Fruit fly (Drosophila melanogaster) whole organism, embryonic: ENCODE results near the gene Tim17a2.

Experiments
- Antp ChIP-seq: fragments of 200-800 bp; sonication (Bioruptor generic); optimal IDR thresholded peaks from 3 replicates; lab custom pipeline; 2016; ENCODE audit warnings: missing biosample characterization, missing genetic modification characterization
- Awh ChIP-seq: fragments of 200-800 bp; sonication (Bioruptor generic); IDR thresholded peaks from 2 replicates; pipeline ENCODE4, ENCODE4 v1.3.6; 2022; ENCODE audit warnings: missing biosample characterization, missing genetic modification characterization
- BEAF-32 ChIP-seq: fragments of 200-800 bp; sonication (Bioruptor generic); optimal IDR thresholded peaks from 3 replicates; lab custom pipeline; 2017; ENCODE audit warnings: missing biosample characterization, missing genetic modification characterization, mild to moderate bottlenecking, moderate library complexity, missing genetic modification reagents
- BtbVII ChIP-seq: fragments of 200-800 bp; sonication (Bioruptor generic); optimal IDR thresholded peaks from 3 replicates; lab custom pipeline; 2017; ENCODE audit warnings: missing biosample characterization, mild to moderate bottlenecking, missing genetic modification characterization
- Bteb2 ChIP-seq: fragments of 200-800 bp; sonication (Bioruptor generic); optimal IDR thresholded peaks from 2 replicates; lab custom pipeline; 2016; ENCODE audit warnings: missing biosample characterization, missing genetic modification characterization
- CG12219 ChIP-seq: fragments of 200-800 bp; sonication (Bioruptor generic); optimal IDR thresholded peaks from 3 replicates; lab custom pipeline; 2018; ENCODE audit warnings: missing biosample characterization, mild to moderate bottlenecking, missing genetic modification characterization
- CG12769 ChIP-seq: fragments of 200-800 bp; sonication (Bioruptor generic); optimal IDR thresholded peaks from 2 replicates; lab custom pipeline; 2019; ENCODE audit warnings: missing biosample characterization, mild to moderate bottlenecking, missing genetic modification characterization, moderate library complexity
- CG14710 ChIP-seq: fragments of 200-800 bp; sonication (Bioruptor generic); optimal IDR thresholded peaks from 3 replicates; lab custom pipeline; 2019; ENCODE audit warnings: missing biosample characterization, mild to moderate bottlenecking, missing genetic modification characterization, moderate library complexity
- CG15479 ChIP-seq: fragments of 200-800 bp; sonication (Bioruptor generic); optimal IDR thresholded peaks from 3 replicates; lab custom pipeline; 2019; ENCODE audit warnings: missing biosample characterization, mild to moderate bottlenecking, missing genetic modification characterization, moderate library complexity
- CG1603 ChIP-seq: fragments of 200-800 bp; sonication (Bioruptor generic); optimal IDR thresholded peaks from 2 replicates; lab custom pipeline; 2019; ENCODE audit warnings: missing biosample characterization, mild to moderate bottlenecking, missing genetic modification characterization, moderate library complexity
- CG17568 ChIP-seq: fragments of 200-800 bp; sonication (Bioruptor generic); optimal IDR thresholded peaks from 2 replicates; lab custom pipeline; 2018; ENCODE audit warnings: missing biosample characterization, mild to moderate bottlenecking, missing genetic modification characterization, moderate library complexity
- CG18764 ChIP-seq: fragments of 200-800 bp; sonication (Bioruptor generic); optimal IDR thresholded peaks from 3 replicates; lab custom pipeline; 2016; ENCODE audit warnings: missing biosample characterization, missing genetic modification characterization
- CG2199 ChIP-seq: fragments of 200-800 bp; sonication (Bioruptor generic); IDR thresholded peaks from 3 replicates; pipeline ENCODE4 v1.3.6; 2022; ENCODE audit warnings: missing biosample characterization, missing genetic modification characterization
- CG31365 ChIP-seq: fragments of 200-800 bp; sonication (Bioruptor generic); optimal IDR thresholded peaks from 2 replicates; lab custom pipeline; 2018; ENCODE audit warnings: missing biosample characterization, mild to moderate bottlenecking, missing genetic modification characterization
- CG31441 ChIP-seq: fragments of 200-800 bp; sonication (Bioruptor generic); IDR thresholded peaks from 2 replicates; pipeline ENCODE4 v1.3.6; 2022; ENCODE audit warnings: missing biosample characterization, missing genetic modification characterization
- CG4854 ChIP-seq: fragments of 200-800 bp; sonication (Bioruptor generic); optimal IDR thresholded peaks from 2 replicates; lab custom pipeline; 2016; ENCODE audit warnings: missing biosample characterization, missing genetic modification characterization, inconsistent platforms
- CG6272 ChIP-seq: fragments of 200-800 bp; sonication (Bioruptor generic); IDR thresholded peaks from 2 replicates; pipeline ENCODE4 v1.3.6; 2022; ENCODE audit warnings: missing biosample characterization, missing genetic modification characterization
- CG6765 ChIP-seq: fragments of 200-800 bp; sonication (Bioruptor generic); optimal IDR thresholded peaks from 3 replicates; lab custom pipeline; 2017; ENCODE audit warnings: missing biosample characterization, mild to moderate bottlenecking, missing genetic modification characterization
- CG9797 ChIP-seq: fragments of 200-800 bp; sonication (Bioruptor generic); optimal IDR thresholded peaks from 3 replicates; lab custom pipeline; 2018; ENCODE audit warnings: missing biosample characterization, mild to moderate bottlenecking, missing genetic modification characterization
- CkIIα-i1 ChIP-seq: fragments of 200-800 bp; sonication (Bioruptor generic); IDR thresholded peaks from 2 replicates; pipeline ENCODE4 v1.3.6; 2022; ENCODE audit warnings: missing biosample characterization, missing genetic modification characterization
- Dll ChIP-seq: fragments of 200-800 bp; sonication (Bioruptor generic); IDR thresholded peaks from 4 replicates; pipeline ENCODE4 v1.3.6; 2022; ENCODE audit warnings: missing biosample characterization, missing genetic modification characterization; ENCODE audit not compliant: partially characterized antibody
- Doc2 ChIP-seq: fragments of 200-800 bp; sonication (Bioruptor generic); IDR thresholded peaks from 2 replicates; pipeline ENCODE4 v1.3.6; 2022; ENCODE audit warnings: missing biosample characterization, missing genetic modification characterization
- Fer1 ChIP-seq: fragments of 200-800 bp; sonication (Bioruptor generic); optimal IDR thresholded peaks from 2 replicates; lab custom pipeline; 2017; ENCODE audit warnings: missing biosample characterization, mild to moderate bottlenecking, missing genetic modification characterization
- Gug ChIP-seq: fragments of 200-800 bp; sonication (Bioruptor generic); IDR thresholded peaks from 4 replicates; pipeline ENCODE4 v1.3.6; 2022; ENCODE audit warnings: missing biosample characterization, missing genetic modification characterization
- HmgD ChIP-seq: fragments of 200-800 bp; sonication (Bioruptor generic); optimal IDR thresholded peaks from 3 replicates; lab custom pipeline; 2016; ENCODE audit warnings: missing biosample characterization, missing genetic modification characterization
- HmgZ ChIP-seq: fragments of 200-800 bp; sonication (Bioruptor generic); optimal IDR thresholded peaks from 2 replicates; lab custom pipeline; 2018; ENCODE audit warnings: missing biosample characterization, mild to moderate bottlenecking, missing genetic modification characterization
- Hmr ChIP-seq: fragments of 200-800 bp; sonication (Bioruptor generic); optimal IDR thresholded peaks from 3 replicates; lab custom pipeline; 2017; ENCODE audit warnings: mild to moderate bottlenecking, missing biosample characterization, missing genetic modification reagents, missing genetic modification characterization
- MBD-R2 ChIP-seq: fragments of 200-800 bp; sonication (Bioruptor generic); IDR thresholded peaks from 2 replicates; pipeline ENCODE4 v1.3.6; 2022; ENCODE audit warnings: missing biosample characterization, missing genetic modification characterization
- Max ChIP-seq: fragments of 200-800 bp; sonication (Bioruptor generic); optimal IDR thresholded peaks from 2 replicates; lab custom pipeline; 2016; ENCODE audit warnings: missing biosample characterization, mild to moderate bottlenecking, missing genetic modification characterization
- Med ChIP-seq: fragments of 200-800 bp; sonication (Bioruptor generic); peaks from one replicate; lab custom pipeline; 2016; ENCODE audit warnings: missing biosample characterization, missing genetic modification characterization, mild to moderate bottlenecking, inconsistent platforms, moderate library complexity
- NC2α ChIP-seq: fragments of 200-800 bp; sonication (Bioruptor generic); optimal IDR thresholded peaks from 2 replicates; lab custom pipeline; 2016; ENCODE audit warnings: missing biosample characterization, missing genetic modification characterization
- Neu2 ChIP-seq: fragments of 200-800 bp; sonication (Bioruptor generic); optimal IDR thresholded peaks from 3 replicates; lab custom pipeline; 2016; ENCODE audit warnings: missing biosample characterization, missing genetic modification characterization, borderline replicate concordance
- Pdp1 ChIP-seq, 2 experiments: fragments of 200-800 bp; sonication (Bioruptor generic); optimal IDR thresholded peaks; 3 replicates each; lab custom pipeline; 2016; ENCODE audit warnings: missing biosample characterization in 2 of 2, missing genetic modification characterization in 2 of 2, mild to moderate bottlenecking in 1 of 2, moderate library complexity in 1 of 2
- Ptx1 ChIP-seq: fragments of 200-800 bp; sonication (Bioruptor generic); IDR thresholded peaks from 2 replicates; pipeline ENCODE4 v1.3.6; 2022; ENCODE audit warnings: missing biosample characterization, missing genetic modification characterization
- Rfx ChIP-seq: fragments of 200-800 bp; sonication (Bioruptor generic); IDR thresholded peaks from 2 replicates; pipeline ENCODE4 v1.3.6; 2022; ENCODE audit warnings: missing biosample characterization, missing genetic modification characterization
- Rx ChIP-seq: fragments of 200-800 bp; sonication (Bioruptor generic); IDR thresholded peaks from 2 replicates; pipeline ENCODE4 v1.3.6; 2022; ENCODE audit warnings: missing biosample characterization, missing genetic modification characterization
- Sry-β ChIP-seq: fragments of 200-800 bp; sonication (Bioruptor generic); optimal IDR thresholded peaks from 2 replicates; lab custom pipeline; 2018; ENCODE audit warnings: missing biosample characterization, mild to moderate bottlenecking, missing genetic modification characterization, moderate library complexity
- TFAM ChIP-seq: fragments of 200-800 bp; sonication (Bioruptor generic); optimal IDR thresholded peaks from 2 replicates; lab custom pipeline; 2017; ENCODE audit warnings: missing biosample characterization, missing genetic modification characterization, inconsistent platforms
- Usf ChIP-seq: fragments of 200-800 bp; sonication (Bioruptor generic); optimal IDR thresholded peaks from 2 replicates; lab custom pipeline; 2017; ENCODE audit warnings: missing genotype, missing biosample characterization, missing genetic modification characterization
- az2 ChIP-seq: fragments of 200-800 bp; sonication (Bioruptor generic); optimal IDR thresholded peaks from 3 replicates; lab custom pipeline; 2016; ENCODE audit warnings: missing biosample characterization, missing genetic modification characterization
- caup ChIP-seq: fragments of 200-800 bp; sonication (Bioruptor generic); optimal IDR thresholded peaks from 3 replicates; lab custom pipeline; 2017; ENCODE audit warnings: missing biosample characterization, mild to moderate bottlenecking, missing genetic modification characterization, moderate library complexity; ENCODE audit not compliant: severe bottlenecking
- dati ChIP-seq: fragments of 200-800 bp; sonication (Bioruptor generic); IDR thresholded peaks from 2 replicates; pipeline ENCODE4 v1.3.6; 2022; ENCODE audit warnings: missing biosample characterization, missing genetic modification characterization
- fd3F ChIP-seq: fragments of 200-800 bp; sonication (Bioruptor generic); optimal IDR thresholded peaks from 2 replicates; lab custom pipeline; 2018; ENCODE audit warnings: missing biosample characterization, mild to moderate bottlenecking, missing genetic modification characterization, moderate library complexity
- fru ChIP-seq: fragments of >200 bp; optimal IDR thresholded peaks from 2 replicates; lab custom pipeline; 2017
- gro ChIP-seq: fragments of 200-800 bp; sonication (Bioruptor generic); optimal IDR thresholded peaks from 2 replicates; lab custom pipeline; 2016; ENCODE audit warnings: missing biosample characterization, missing genetic modification characterization
- nmo ChIP-seq: fragments of 200-800 bp; sonication (Bioruptor generic); optimal IDR thresholded peaks from 2 replicates; lab custom pipeline; 2018; ENCODE audit warnings: missing biosample characterization, mild to moderate bottlenecking, missing genetic modification characterization, moderate library complexity
- pzg ChIP-seq: fragments of 200-800 bp; sonication (Bioruptor generic); optimal IDR thresholded peaks from 3 replicates; lab custom pipeline; 2018; ENCODE audit warnings: missing biosample characterization, mild to moderate bottlenecking, missing genetic modification characterization, moderate library complexity
- row ChIP-seq: fragments of 200-800 bp; sonication (Bioruptor generic); IDR thresholded peaks from 3 replicates; pipeline ENCODE4 v1.3.6; 2022; ENCODE audit warnings: missing biosample characterization, missing genetic modification characterization
- sens ChIP-seq: fragments of 200-800 bp; sonication (Bioruptor generic); peaks from one replicate; lab custom pipeline; 2016; ENCODE audit warnings: missing biosample characterization, missing genetic modification characterization
- seq ChIP-seq: fragments of 200-800 bp; sonication (Bioruptor generic); IDR thresholded peaks from 2 replicates; pipeline ENCODE4 v1.3.6; 2022; ENCODE audit warnings: missing biosample characterization, missing genetic modification characterization
- stwl ChIP-seq: fragments of 200-800 bp; sonication (Bioruptor generic); optimal IDR thresholded peaks from 3 replicates; lab custom pipeline; 2018; ENCODE audit warnings: missing biosample characterization, mild to moderate bottlenecking, missing genetic modification characterization, moderate library complexity
- tup ChIP-seq: fragments of 200-800 bp; sonication (Bioruptor generic); optimal IDR thresholded peaks from 2 replicates; lab custom pipeline; 2016; ENCODE audit warnings: missing biosample characterization, mild to moderate bottlenecking, missing genetic modification characterization, moderate library complexity

Tim17a2 gene

dm6 chr3R:5297315-5297714 lies 34.8 kb upstream of the Tim17a2 start (continued):
- peak; percentile 53 for TF ChIP-seq Med (GFP tag; lab: Kevin White, UChicago)
- TF ChIP-seq row (GFP tag; lab: Robert Waterston, UW): peak; percentile 57
- TF ChIP-seq dati (GFP tag; lab: Robert Waterston, UW): no peak
- peak; percentile 24 for TF ChIP-seq Hmr (GFP tag; lab: Kevin White, UChicago)
- TF ChIP-seq Gug (GFP tag; lab: Robert Waterston, UW): no peak
- peak; percentile 86 for TF ChIP-seq sens (GFP tag; lab: Kevin White, UChicago)
- peak; percentile 16 for TF ChIP-seq CG12769 (tag; lab: Kevin White, UChicago)
- TF ChIP-seq HmgZ (tag; lab: Kevin White, UChicago): peak; percentile 35
- TF ChIP-seq Rfx (GFP tag; lab: Robert Waterston, UW): no peak; the same call in 1 of the 2 replicates
- no peak for TF ChIP-seq Bteb2
- no peak for TF ChIP-seq Usf (GFP tag; lab: Kevin White, UChicago)
- no peak for TF ChIP-seq CG4854 (GFP tag; lab: Kevin White, UChicago)
- no peak for TF ChIP-seq CG31365 (tag; lab: Kevin White, UChicago)
- TF ChIP-seq Dll (GFP tag; lab: Robert Waterston, UW): 0 out of 4 replicates have a peak, but pooled peaks have one; percentile 23
- TF ChIP-seq BEAF-32: peak; percentile 34
- no peak for TF ChIP-seq NC2α (GFP tag; lab: Kevin White, UChicago)
- no peak for TF ChIP-seq CG6272 (GFP tag; lab: Robert Waterston, UW)
- TF ChIP-seq Ptx1 (GFP tag; lab: Robert Waterston, UW): no peak
- no peak for TF ChIP-seq Max
- no peak for TF ChIP-seq CG17568
- TF ChIP-seq CG14710 (tag; lab: Kevin White, UChicago): peak; percentile 45
- TF ChIP-seq tup (GFP tag; lab: Kevin White, UChicago): no peak
- TF ChIP-seq az2: no peak
- TF ChIP-seq Pdp1 (GFP tag; optimal IDR thresholded peaks at IDR 0.05; lab: Kevin White, UChicago): peak in 1 of 2 experiments; percentile 15
- TF ChIP-seq CG2199: no peak
- no peak for TF ChIP-seq Fer1 (GFP tag; lab: Kevin White, UChicago)
- peak; percentile 74 for TF ChIP-seq pzg (GFP tag; lab: Kevin White, UChicago)
- no peak for TF ChIP-seq Rx (GFP tag; lab: Robert Waterston, UW)
- TF ChIP-seq Sry-β (GFP tag; lab: Kevin White, UChicago): peak; percentile 14
- TF ChIP-seq BtbVII (GFP tag; lab: Kevin White, UChicago): peak; percentile 1
- TF ChIP-seq stwl (tag; lab: Kevin White, UChicago): peak; percentile 62
- no peak for TF ChIP-seq fd3F
- no peak for TF ChIP-seq Neu2
- no peak for TF ChIP-seq CG31441 (GFP tag; lab: Robert Waterston, UW)
- no peak for TF ChIP-seq Doc2 (GFP tag; lab: Robert Waterston, UW)
- TF ChIP-seq CG12219 (GFP tag; lab: Kevin White, UChicago): no peak
- no peak for TF ChIP-seq TFAM (GFP tag; lab: Kevin White, UChicago)
- 0 out of 2 replicates have a peak, but pooled peaks have one; percentile 30 for TF ChIP-seq MBD-R2 (GFP tag; lab: Robert Waterston, UW)
- TF ChIP-seq nmo (GFP tag; lab: Kevin White, UChicago): peak; percentile 19
- TF ChIP-seq gro (GFP tag; lab: Kevin White, UChicago): no peak
- no peak for TF ChIP-seq CG18764 (GFP tag; lab: Kevin White, UChicago)
- TF ChIP-seq CG1603 (tag; lab: Kevin White, UChicago): peak; percentile 66
- no peak for TF ChIP-seq CG15479 (GFP tag; lab: Kevin White, UChicago)
- TF ChIP-seq Antp (GFP tag; lab: Kevin White, UChicago): no peak
- no peak for TF ChIP-seq seq (GFP tag; lab: Robert Waterston, UW)
- no peak for TF ChIP-seq Awh
- no peak for TF ChIP-seq fru (lab: Kevin White, UChicago)
- TF ChIP-seq caup: no peak
- TF ChIP-seq CG9797: peak; percentile 82
- TF ChIP-seq CkIIα-i1 (GFP tag; lab: Robert Waterston, UW): no peak
- no peak for TF ChIP-seq CG6765 (GFP tag; lab: Kevin White, UChicago)
- TF ChIP-seq HmgD (GFP tag; lab: Kevin White, UChicago): peak; percentile 24
